Fruit fly (Drosophila melanogaster): ENCODE data around the gene CG5235.

DNA sequence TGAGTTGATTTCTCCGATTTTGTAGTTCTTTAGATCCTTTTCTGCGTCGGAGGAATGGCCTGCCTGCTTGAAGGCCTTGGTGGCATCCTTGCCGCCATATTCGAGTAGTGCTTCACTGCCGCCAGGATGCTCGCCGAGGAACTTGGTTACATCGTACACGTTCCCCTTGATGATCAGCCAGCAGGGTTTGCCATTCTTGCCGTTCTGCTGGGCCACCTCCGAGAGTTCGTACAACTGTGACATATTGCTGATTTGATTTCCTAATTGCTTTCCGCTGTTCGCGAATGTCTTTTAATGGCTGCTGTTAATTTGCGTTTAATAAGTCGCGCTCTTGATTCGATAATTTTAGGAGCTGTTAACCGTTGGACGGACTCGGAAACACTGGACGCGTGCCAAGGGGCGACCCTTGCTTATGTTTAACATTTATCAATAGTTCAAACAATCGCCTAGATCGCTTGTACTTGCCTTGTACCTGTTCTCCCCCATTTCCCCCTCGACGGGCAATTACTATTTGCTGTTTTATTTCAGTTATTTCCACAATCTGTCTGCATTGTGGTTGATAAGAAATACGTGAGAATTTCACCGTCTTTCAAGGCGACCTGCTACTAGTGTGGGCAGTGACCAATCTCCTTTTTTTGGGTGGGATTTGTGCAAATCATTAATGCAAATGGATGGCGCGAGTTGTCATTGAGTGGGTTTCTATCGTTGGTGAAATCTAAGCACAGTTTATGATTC lies 46.8 kb upstream of the CG5235 start:
- TF ChIP-seq usp (GFP tag; optimal IDR thresholded peaks at IDR 0.05), result no peak
- no peak for TF ChIP-seq EcR (GFP tag; optimal IDR thresholded peaks at IDR 0.05)
- TF ChIP-seq Dll (optimal IDR thresholded peaks at IDR 0.05), result no peak

All from whole organism.